Fruit fly (Drosophila melanogaster): ENCODE measurements around the gene CG31689.

DNA sequence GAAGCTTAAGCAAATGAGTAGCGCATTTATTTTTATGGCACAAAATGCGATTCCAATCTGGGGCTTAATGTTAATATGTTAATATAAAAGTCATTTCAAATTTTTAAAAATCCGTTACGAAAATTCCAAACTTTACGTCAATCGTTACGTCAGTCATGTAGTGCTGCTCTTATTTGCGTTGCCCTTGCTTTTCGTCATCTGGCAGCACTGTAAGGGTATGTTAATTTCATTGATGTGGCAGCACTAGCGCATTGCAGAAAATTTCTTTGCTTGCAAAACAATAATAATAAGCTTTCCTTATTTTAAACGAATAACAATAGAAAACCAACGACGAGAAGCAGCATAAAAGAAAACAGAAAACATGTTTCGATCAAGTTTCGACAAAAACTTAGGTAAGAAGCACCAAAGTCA lies 14.4 kb downstream of the CG31689 start, which contains the start of gene Hrs:
- TF ChIP-seq CG17806 (tag; optimal IDR thresholded peaks at IDR 0.05) (no peak), Snoo (tag; optimal IDR thresholded peaks at IDR 0.05) (no peak), CG14655 (GFP tag; optimal IDR thresholded peaks at IDR 0.05) (no peak), gl (tag; optimal IDR thresholded peaks at IDR 0.05) (no peak), Pif1A (GFP tag; optimal IDR thresholded peaks at IDR 0.05) (no peak), CG8159 (tag; optimal IDR thresholded peaks at IDR 0.05) (no peak), CG34367 (tag; optimal IDR thresholded peaks at IDR 0.05) (no peak)

Data from whole organism, pupa.